Worm (Caenorhabditis elegans) whole organism, L1 larva: ENCODE data around the gene F48G7.9.

ENCODE experiments used
- C16A3.4 ChIP-seq: fragments of 150-350 bp; optimal IDR thresholded peaks from 2 replicates; lab custom pipeline; 2014; ENCODE audit warnings: missing biosample characterization, missing genetic modification characterization
- F16B12.6 ChIP-seq: fragments of 150-350 bp; optimal IDR thresholded peaks from 2 replicates; lab custom pipeline; 2014; ENCODE audit warnings: missing biosample characterization, missing genetic modification characterization
- aha-1 ChIP-seq: fragments of 150-350 bp; optimal IDR thresholded peaks from 2 replicates; lab custom pipeline; 2014; ENCODE audit warnings: missing biosample characterization, missing genetic modification characterization
- alr-1 ChIP-seq: fragments of 200-800 bp; sonication (Bioruptor generic); optimal IDR thresholded peaks from 2 replicates; lab custom pipeline; 2018; ENCODE audit warnings: borderline replicate concordance, mild to moderate bottlenecking, missing genetic modification characterization, missing compliant biosample characterization
- blmp-1 ChIP-seq: fragments of 150-350 bp; optimal IDR thresholded peaks from 2 replicates; lab custom pipeline; 2014; ENCODE audit warnings: missing biosample characterization, missing genetic modification characterization
- ceh-63 ChIP-seq: fragments of 200-800 bp; sonication (Bioruptor generic); optimal IDR thresholded peaks from 2 replicates; lab custom pipeline; 2018; ENCODE audit warnings: mild to moderate bottlenecking, missing genetic modification characterization, missing compliant biosample characterization
- ceh-8 ChIP-seq: fragments of 200-800 bp; sonication (Bioruptor generic); optimal IDR thresholded peaks from 2 replicates; lab custom pipeline; 2018; ENCODE audit warnings: mild to moderate bottlenecking, missing genetic modification characterization, moderate library complexity, missing compliant biosample characterization
- ceh-82 ChIP-seq, 3 experiments: fragments of 150-350 bp in 1 of 3; sonication (generic microtip) in 2 of 3; optimal IDR thresholded peaks; 2 replicates each; lab custom pipeline; 2014 to 2017; ENCODE audit warnings: missing biosample characterization in 3 of 3, missing genetic modification characterization in 3 of 3
- ceh-90 ChIP-seq: sonication (generic microtip); optimal IDR thresholded peaks from 2 replicates; lab custom pipeline; 2016; ENCODE audit warnings: missing genetic modification characterization, missing compliant biosample characterization
- dpl-1 ChIP-seq, 3 experiments: fragments of 150-350 bp in 2 of 3; sonication (generic microtip) in 1 of 3; optimal IDR thresholded peaks; 2 replicates each; lab custom pipeline; 2014 to 2017; ENCODE audit warnings: missing biosample characterization in 3 of 3, missing genetic modification characterization in 3 of 3, missing genetic modification reagents in 3 of 3
- dsc-1 ChIP-seq: sonication (generic microtip); optimal IDR thresholded peaks from 2 replicates; lab custom pipeline; 2016; ENCODE audit warnings: mild to moderate bottlenecking, missing genetic modification characterization, missing compliant biosample characterization
- efl-1 ChIP-seq, 4 experiments: fragments of 150-350 bp; optimal IDR thresholded peaks in 3 of 4; peaks in 1 of 4; 1 replicate in 1 of 4; 2 replicates in 3 of 4; lab custom pipeline; 2014; ENCODE audit warnings: missing biosample characterization in 2 of 4, missing genetic modification characterization in 2 of 4, missing genetic modification reagents in 2 of 4
- egl-13 ChIP-seq: sonication (generic microtip); optimal IDR thresholded peaks from 2 replicates; lab custom pipeline; 2016; ENCODE audit warnings: missing genotype, missing genetic modification reagents, missing genetic modification characterization, missing compliant biosample characterization
- elt-2 ChIP-seq: sonication (generic microtip); optimal IDR thresholded peaks from 2 replicates; lab custom pipeline; 2016; ENCODE audit warnings: missing genetic modification characterization, mild to moderate bottlenecking, inconsistent platforms, missing compliant biosample characterization, missing genetic modification reagents
- elt-3 ChIP-seq, 6 experiments: fragments of 150-350 bp in 1 of 6; sonication (generic microtip); optimal IDR thresholded peaks; 2 replicates each; lab custom pipeline; 2017 to 2018; ENCODE audit warnings: missing biosample characterization in 6 of 6, missing genetic modification characterization in 6 of 6, inconsistent platforms in 1 of 6
- fkh-10 ChIP-seq: sonication (generic microtip); optimal IDR thresholded peaks from 2 replicates; lab custom pipeline; 2017; ENCODE audit warnings: missing biosample characterization, missing genetic modification reagents, missing genetic modification characterization
- fkh-8 ChIP-seq: sonication (generic microtip); optimal IDR thresholded peaks from 2 replicates; lab custom pipeline; 2016; ENCODE audit warnings: mild to moderate bottlenecking, missing genetic modification characterization, missing compliant biosample characterization
- fos-1 ChIP-seq: fragments of 150-350 bp; optimal IDR thresholded peaks from 2 replicates; lab custom pipeline; 2014; ENCODE audit warnings: missing biosample characterization, missing genetic modification characterization
- hlh-17 ChIP-seq: fragments of 200-800 bp; sonication (Bioruptor generic); optimal IDR thresholded peaks from 2 replicates; lab custom pipeline; 2018; ENCODE audit warnings: missing genetic modification characterization, mild to moderate bottlenecking, missing compliant biosample characterization, moderate library complexity, borderline replicate concordance
- irx-1 ChIP-seq: sonication (generic microtip); optimal IDR thresholded peaks from 2 replicates; lab custom pipeline; 2016; ENCODE audit warnings: missing genetic modification characterization, missing compliant biosample characterization
- isw-1 ChIP-seq: fragments of 200-800 bp; sonication (Bioruptor generic); IDR thresholded peaks from 2 replicates; pipeline ENCODE4 v1.3.6; 2022; ENCODE audit warnings: missing genetic modification characterization, missing compliant biosample characterization
- jun-1 ChIP-seq: fragments of 150-350 bp; optimal IDR thresholded peaks from 2 replicates; lab custom pipeline; 2014; ENCODE audit warnings: missing biosample characterization, missing genetic modification reagents, missing genetic modification characterization
- lin-15B ChIP-seq: fragments of 150-350 bp; sonication (generic microtip); optimal IDR thresholded peaks from 3 replicates; lab custom pipeline; 2014; ENCODE audit warnings: missing biosample characterization, missing genetic modification characterization
- lin-35 ChIP-seq, 2 experiments: fragments of 150-350 bp; optimal IDR thresholded peaks; 2 replicates each; lab custom pipeline; 2014; ENCODE audit warnings: missing biosample characterization in 2 of 2, missing genetic modification characterization in 2 of 2, missing genetic modification reagents in 2 of 2
- lin-39 ChIP-seq: fragments of 150-350 bp; optimal IDR thresholded peaks from 2 replicates; lab custom pipeline; 2014; ENCODE audit warnings: missing biosample characterization, missing genetic modification reagents, missing genetic modification characterization
- lir-3 ChIP-seq: sonication (generic microtip); optimal IDR thresholded peaks from 2 replicates; lab custom pipeline; 2016; ENCODE audit warnings: mild to moderate bottlenecking, missing genetic modification characterization, moderate library complexity, missing compliant biosample characterization; ENCODE audit not compliant: poor library complexity
- mab-9 ChIP-seq: fragments of 200-800 bp; sonication (Bioruptor generic); IDR thresholded peaks from 2 replicates; pipeline ENCODE4 v1.3.6; 2022; ENCODE audit warnings: missing genetic modification reagents, missing genetic modification characterization, missing compliant biosample characterization
- mdl-1 ChIP-seq, 2 experiments: fragments of 150-350 bp; optimal IDR thresholded peaks; 2 replicates each; lab custom pipeline; 2014 to 2017; ENCODE audit warnings: missing biosample characterization in 2 of 2, missing genetic modification characterization in 2 of 2, inconsistent platforms in 1 of 2
- mef-2 ChIP-seq: fragments of 150-350 bp; optimal IDR thresholded peaks from 2 replicates; lab custom pipeline; 2014; ENCODE audit warnings: missing biosample characterization, missing genetic modification characterization
- mep-1 ChIP-seq: fragments of 150-350 bp; optimal IDR thresholded peaks from 2 replicates; lab custom pipeline; 2014; ENCODE audit warnings: missing biosample characterization, missing genetic modification characterization
- nhr-11 ChIP-seq: fragments of 150-350 bp; optimal IDR thresholded peaks from 2 replicates; lab custom pipeline; 2014; ENCODE audit warnings: missing biosample characterization, missing genetic modification characterization
- nhr-20 ChIP-seq: sonication (generic microtip); optimal IDR thresholded peaks from 2 replicates; lab custom pipeline; 2016; ENCODE audit warnings: mild to moderate bottlenecking, missing genetic modification characterization, missing compliant biosample characterization
- nhr-237 ChIP-seq: fragments of 150-350 bp; optimal IDR thresholded peaks from 2 replicates; lab custom pipeline; 2014; ENCODE audit warnings: missing biosample characterization, missing genetic modification characterization
- nhr-71 ChIP-seq: sonication (generic microtip); optimal IDR thresholded peaks from 2 replicates; lab custom pipeline; 2016; ENCODE audit warnings: mild to moderate bottlenecking, missing genetic modification characterization, moderate library complexity, missing compliant biosample characterization
- nhr-77 ChIP-seq: fragments of 150-350 bp; optimal IDR thresholded peaks from 2 replicates; lab custom pipeline; 2014; ENCODE audit warnings: missing biosample characterization, missing genetic modification characterization
- nhr-85 ChIP-seq: sonication (generic microtip); peaks from one replicate; lab custom pipeline; 2016; ENCODE audit warnings: missing genetic modification characterization, inconsistent platforms, missing compliant biosample characterization
- skn-1 ChIP-seq: fragments of 150-350 bp; optimal IDR thresholded peaks from 2 replicates; lab custom pipeline; 2014; ENCODE audit warnings: missing biosample characterization, missing genetic modification characterization
- snpc-4 ChIP-seq: fragments of 150-350 bp; optimal IDR thresholded peaks from 2 replicates; lab custom pipeline; 2014; ENCODE audit warnings: missing biosample characterization, missing genetic modification characterization
- swsn-7 ChIP-seq: sonication (generic microtip); optimal IDR thresholded peaks from 2 replicates; lab custom pipeline; 2016; ENCODE audit warnings: missing genetic modification characterization, missing compliant biosample characterization
- tbx-2 ChIP-seq: sonication (generic microtip); optimal IDR thresholded peaks from 2 replicates; lab custom pipeline; 2016; ENCODE audit warnings: missing genetic modification characterization, missing compliant biosample characterization
- tlp-1 ChIP-seq: fragments of 150-350 bp; optimal IDR thresholded peaks from 2 replicates; lab custom pipeline; 2014; ENCODE audit warnings: missing biosample characterization, missing genetic modification characterization
- unc-130 ChIP-seq: fragments of 150-350 bp; optimal IDR thresholded peaks from 2 replicates; lab custom pipeline; 2017; ENCODE audit warnings: missing biosample characterization, missing genetic modification characterization, inconsistent platforms
- unc-30 ChIP-seq: sonication (generic microtip); optimal IDR thresholded peaks from 2 replicates; lab custom pipeline; 2017; ENCODE audit warnings: missing biosample characterization, missing genetic modification characterization
- unc-86 ChIP-seq: sonication (generic microtip); optimal IDR thresholded peaks from 2 replicates; lab custom pipeline; 2016; ENCODE audit warnings: missing genetic modification characterization, missing compliant biosample characterization
- unc-98 ChIP-seq: fragments of 200-800 bp; sonication (Bioruptor generic); IDR thresholded peaks from 2 replicates; pipeline ENCODE4 v1.3.6; 2022; ENCODE audit warnings: missing genetic modification characterization, missing compliant biosample characterization
- vab-15 ChIP-seq: sonication (generic microtip); optimal IDR thresholded peaks from 2 replicates; lab custom pipeline; 2017; ENCODE audit warnings: missing genotype, mild to moderate bottlenecking, missing genetic modification characterization, missing compliant biosample characterization
- xbp-1 ChIP-seq: sonication (generic microtip); optimal IDR thresholded peaks from 2 replicates; lab custom pipeline; 2016; ENCODE audit warnings: missing genetic modification characterization, missing compliant biosample characterization
- zag-1 ChIP-seq: fragments of 150-350 bp; optimal IDR thresholded peaks from 2 replicates; lab custom pipeline; 2014; ENCODE audit warnings: missing biosample characterization, missing genetic modification characterization
- ztf-4 ChIP-seq: fragments of 150-350 bp; optimal IDR thresholded peaks from 2 replicates; lab custom pipeline; 2014; ENCODE audit warnings: missing biosample characterization, missing genetic modification characterization

F48G7.9 gene

ce11 chrV:622902-623301 is 5.5 kb downstream of the F48G7.9 start, which contains the start of gene F48G7.5:
F48G7.5 (minus strand) TSS chrV:622935.
- no peak for TF ChIP-seq unc-30 (tag; lab: Kevin White, UChicago)
- no peak for TF ChIP-seq swsn-7 (tag; lab: Kevin White, UChicago)
- peak; percentile 29 for TF ChIP-seq elt-2 (tag; lab: Kevin White, UChicago)

- TF ChIP-seq blmp-1 (no peak), unc-130 (no peak), irx-1 (tag; lab: Kevin White, UChicago) (no peak), ceh-63 (GFP tag; lab: Kevin White, UChicago) (no peak), dpl-1 (GFP tag; optimal IDR thresholded peaks at IDR 0.05; lab: Kevin White, UChicago) (no peak), mef-2 (tag; lab: Kevin White, UChicago) (no peak), hlh-17 (GFP tag; lab: Kevin White, UChicago) (no peak), aha-1 (tag; lab: Kevin White, UChicago) (no peak), lin-39 (tag; lab: Kevin White, UChicago) (no peak), ceh-82 (tag; optimal IDR thresholded peaks at IDR 0.05; lab: Kevin White, UChicago) (no peak), vab-15 (no peak), dsc-1 (tag; lab: Kevin White, UChicago) (no peak), tlp-1 (tag; lab: Kevin White, UChicago) (no peak), unc-98 (GFP tag; lab: Robert Waterston, UW) (no peak), egl-13 (no peak), lin-15B (tag; lab: Kevin White, UChicago) (no peak)
These were observed 7.4 kb downstream of the F48G7.9 start for ce11 chrV:620987-621386.

DNA sequence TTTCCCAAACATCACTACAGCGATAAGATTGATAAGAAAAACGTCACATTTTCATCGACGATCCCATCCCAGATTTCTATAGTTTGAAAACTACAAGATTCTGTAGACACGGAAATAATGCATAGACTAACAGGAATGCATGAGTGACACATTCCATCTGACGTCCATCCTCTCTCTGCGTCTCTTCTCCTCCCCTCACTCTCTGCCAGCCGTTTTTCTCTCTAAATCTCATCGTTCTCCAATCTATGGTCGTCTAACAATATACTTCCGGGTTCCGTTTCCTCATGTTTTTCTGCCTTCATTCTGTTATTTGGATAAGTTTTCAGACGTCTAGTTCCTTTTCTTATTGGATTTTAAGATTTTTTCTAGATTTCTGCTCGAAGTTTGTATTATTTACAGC is 9.4 kb downstream of the F48G7.9 start, which contains the start of gene F48G7.4:
Gene F48G7.4, plus strand, starts transcription at position 400 of the 400 bp plus-strand sequence.
- TF ChIP-seq fos-1 (tag; lab: Kevin White, UChicago), result peak; percentile 60
- peak; percentile 68 for TF ChIP-seq nhr-237 (tag; lab: Kevin White, UChicago)
- peak; percentile 13 for TF ChIP-seq snpc-4 (tag; lab: Kevin White, UChicago)
- peak in 1 of 2 experiments; percentile 11 for TF ChIP-seq mdl-1 (tag; optimal IDR thresholded peaks at IDR 0.05; lab: Kevin White, UChicago)
- TF ChIP-seq fkh-10 (GFP tag; lab: Kevin White, UChicago), result peak; percentile 38
- peak; percentile 95 for TF ChIP-seq nhr-85
- TF ChIP-seq lir-3 (tag; lab: Kevin White, UChicago), result peak; percentile 62
- peak; percentile 73 for TF ChIP-seq nhr-11 (tag; lab: Kevin White, UChicago)
- TF ChIP-seq efl-1 (optimal IDR thresholded peaks at IDR 0.05; lab: Kevin White, UChicago), result peak; percentile 73 to 75
- peak in 1 of 2 experiments; percentile 47 for TF ChIP-seq efl-1 (GFP tag; optimal IDR thresholded peaks at IDR 0.05 in 1 of 2; lab: Kevin White, UChicago)
- peak; percentile 91 for TF ChIP-seq nhr-20 (tag; lab: Kevin White, UChicago)
- TF ChIP-seq fkh-8, result peak; percentile 91
- TF ChIP-seq nhr-77 (tag; lab: Kevin White, UChicago), result peak; percentile 23
- no peak for TF ChIP-seq mab-9
- peak; percentile 33 for TF ChIP-seq isw-1 (GFP tag; lab: Robert Waterston, UW)
- peak; percentile 67 for TF ChIP-seq skn-1 (tag; lab: Kevin White, UChicago)
- TF ChIP-seq C16A3.4, result no peak
- TF ChIP-seq egl-13, result peak; percentile 55
- peak; percentile 25 for TF ChIP-seq mep-1 (tag; lab: Kevin White, UChicago)
- peak in 1 of 6 experiments; percentile 23 for TF ChIP-seq elt-3 (tag; optimal IDR thresholded peaks at IDR 0.05; lab: Kevin White, UChicago)
- peak; percentile 24 for TF ChIP-seq mef-2 (tag; lab: Kevin White, UChicago)
- TF ChIP-seq unc-86 (tag; lab: Kevin White, UChicago), result peak; percentile 90
- peak; percentile 64 for TF ChIP-seq jun-1 (tag; lab: Kevin White, UChicago)
- peak; percentile 5 for TF ChIP-seq F16B12.6 (tag; lab: Kevin White, UChicago)
- TF ChIP-seq lin-35 (GFP tag; optimal IDR thresholded peaks at IDR 0.05; lab: Kevin White, UChicago), result peak; percentile 52 to 64
- no peak for TF ChIP-seq vab-15
- peak; percentile 60 for TF ChIP-seq dsc-1 (tag; lab: Kevin White, UChicago)
- peak; percentile 73 for TF ChIP-seq ztf-4
- TF ChIP-seq alr-1 (tag; lab: Kevin White, UChicago), result no peak
- no peak for TF ChIP-seq ceh-8 (GFP tag; lab: Kevin White, UChicago)
- peak; percentile 26 for TF ChIP-seq zag-1 (tag; lab: Kevin White, UChicago)
- peak; percentile 78 for TF ChIP-seq swsn-7 (tag; lab: Kevin White, UChicago)
- peak; percentile 86 for TF ChIP-seq tbx-2 (tag; lab: Kevin White, UChicago)
- peak; percentile 64 for TF ChIP-seq xbp-1 (tag; lab: Kevin White, UChicago)
- no peak for TF ChIP-seq ceh-90 (tag; lab: Kevin White, UChicago)
- TF ChIP-seq nhr-71 (tag; lab: Kevin White, UChicago), result peak; percentile 91
- peak; percentile 22 to 44 (median 32) for TF ChIP-seq dpl-1 (GFP tag; optimal IDR thresholded peaks at IDR 0.05; lab: Kevin White, UChicago)
